Worm (Caenorhabditis elegans): Measurements from ENCODE around the gene oac-29.

The oac-29 gene

ce11 chrV:8588079-8588478, 47.4 kb downstream of the oac-29 start, which contains the start of gene C10B5.3:
Gene C10B5.3 (minus strand): TSS chrV:8588179.
- TF ChIP-seq pat-9 (tag; optimal IDR thresholded peaks at IDR 0.05) (no peak), nfya-1 (tag; optimal IDR thresholded peaks at IDR 0.05) (no peak), sdc-2 (tag; optimal IDR thresholded peaks at IDR 0.05) (no peak), ceh-6 (GFP tag; optimal IDR thresholded peaks at IDR 0.05) (no peak), unc-3 (GFP tag; conservative IDR thresholded peaks at IDR 0.05) (no peak), unc-3 (tag; optimal IDR thresholded peaks at IDR 0.05) (no peak), ztf-16 (tag; optimal IDR thresholded peaks at IDR 0.05) (no peak), pag-3 (tag; optimal IDR thresholded peaks at IDR 0.05; ENCODE audit: borderline replicate concordance) (no peak), eyg-1 (tag; optimal IDR thresholded peaks at IDR 0.05) (no peak), ceh-19 (GFP tag; optimal IDR thresholded peaks at IDR 0.05) (no peak), hlh-30 (tag; optimal IDR thresholded peaks at IDR 0.05; ENCODE audit: insufficient read depth) (no peak), elt-2 (tag; optimal IDR thresholded peaks at IDR 0.05) (no peak), K09A11.1 (tag; optimal IDR thresholded peaks at IDR 0.05; ENCODE audit: insufficient read depth) (no peak), mec-3 (tag; optimal IDR thresholded peaks at IDR 0.05; ENCODE audit: borderline replicate concordance) (no peak), C38D4.7 (GFP tag; optimal IDR thresholded peaks at IDR 0.05) (no peak), T23F11.4 (GFP tag; optimal IDR thresholded peaks at IDR 0.05) (no peak), madf-2 (tag; optimal IDR thresholded peaks at IDR 0.05) (no peak)

- TF ChIP-seq elt-2 (tag; optimal IDR thresholded peaks at IDR 0.05), result peak; percentile 19
- TF ChIP-seq syd-9 (tag; optimal IDR thresholded peaks at IDR 0.05), result no peak
- TF ChIP-seq sdc-2 (tag; optimal IDR thresholded peaks at IDR 0.05), result no peak
Observed at ce11 chrV:8586920-8587319, 48.6 kb downstream of the oac-29 start.

ce11 chrV:8586472-8586871, 49.0 kb downstream of the oac-29 start:
- TF ChIP-seq lim-6 (tag; optimal IDR thresholded peaks at IDR 0.05) (no peak), pax-1 (tag; optimal IDR thresholded peaks at IDR 0.05) (no peak), unc-3 (GFP tag; conservative IDR thresholded peaks at IDR 0.05) (no peak), unc-3 (tag; optimal IDR thresholded peaks at IDR 0.05) (no peak), ceh-31 (tag; optimal IDR thresholded peaks at IDR 0.05) (no peak), K02D7.2 (tag; optimal IDR thresholded peaks at IDR 0.05) (no peak), sox-4 (tag; optimal IDR thresholded peaks at IDR 0.05) (no peak), gmeb-2 (tag; optimal IDR thresholded peaks at IDR 0.05) (no peak), madf-2 (tag; optimal IDR thresholded peaks at IDR 0.05) (no peak), T23F11.4 (GFP tag; optimal IDR thresholded peaks at IDR 0.05) (no peak), syd-9 (tag; optimal IDR thresholded peaks at IDR 0.05) (no peak), ceh-14 (tag; optimal IDR thresholded peaks at IDR 0.05) (no peak), npax-4 (tag; optimal IDR thresholded peaks at IDR 0.05) (no peak), fax-1 (tag; optimal IDR thresholded peaks at IDR 0.05) (no peak), unc-55 (GFP tag; optimal IDR thresholded peaks at IDR 0.05) (no peak), dmd-4 (tag; optimal IDR thresholded peaks at IDR 0.05; ENCODE audit: borderline replicate concordance) (no peak), lin-11 (tag; optimal IDR thresholded peaks at IDR 0.05) (no peak), mec-3 (tag; optimal IDR thresholded peaks at IDR 0.05; ENCODE audit: borderline replicate concordance) (no peak), ama-1 (optimal IDR thresholded peaks at IDR 0.05) (no peak), unc-42 (tag; optimal IDR thresholded peaks at IDR 0.05) (no peak), ceh-30 (tag; optimal IDR thresholded peaks at IDR 0.05) (no peak)
